Fruit fly (Drosophila melanogaster) whole organism: ENCODE data around the gene bel.

Source experiments
- CG8478 ChIP-seq: fragments of >200 bp; optimal IDR thresholded peaks from 2 replicates; lab custom pipeline; 2018; ENCODE audit warnings: inconsistent platforms
- pan ChIP-seq: fragments of >200 bp; optimal IDR thresholded peaks from 2 replicates; lab custom pipeline; 2017
- psq ChIP-seq: fragments of >200 bp; optimal IDR thresholded peaks from 2 replicates; lab custom pipeline; 2017

DNA sequence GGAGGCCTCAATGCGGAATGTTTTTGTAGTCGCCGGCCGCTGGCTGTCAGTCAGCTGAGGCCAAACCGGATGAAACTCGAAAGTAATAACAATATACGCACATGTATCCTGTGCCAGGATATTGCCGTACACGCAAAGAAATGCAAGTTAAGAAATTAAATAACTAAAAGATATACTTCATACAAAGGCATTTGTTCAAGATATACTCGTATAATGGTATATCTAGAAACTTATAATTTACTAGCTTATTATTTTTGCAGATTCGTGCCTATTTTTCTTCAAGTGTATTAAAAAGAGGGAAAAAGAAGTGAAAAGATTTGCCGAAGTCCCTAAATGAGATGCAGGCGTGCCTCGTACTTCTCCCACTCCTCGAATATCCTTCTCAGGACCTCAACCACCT is 22.7 kb upstream of the bel start:
- TF ChIP-seq CG8478 (lab: Kevin White, UChicago) (no peak), psq (lab: Kevin White, UChicago) (no peak), pan (lab: Kevin White, UChicago) (no peak)
